Worm (Caenorhabditis elegans): ENCODE data around the gene F40F9.3.

The F40F9.3 gene

DNA sequence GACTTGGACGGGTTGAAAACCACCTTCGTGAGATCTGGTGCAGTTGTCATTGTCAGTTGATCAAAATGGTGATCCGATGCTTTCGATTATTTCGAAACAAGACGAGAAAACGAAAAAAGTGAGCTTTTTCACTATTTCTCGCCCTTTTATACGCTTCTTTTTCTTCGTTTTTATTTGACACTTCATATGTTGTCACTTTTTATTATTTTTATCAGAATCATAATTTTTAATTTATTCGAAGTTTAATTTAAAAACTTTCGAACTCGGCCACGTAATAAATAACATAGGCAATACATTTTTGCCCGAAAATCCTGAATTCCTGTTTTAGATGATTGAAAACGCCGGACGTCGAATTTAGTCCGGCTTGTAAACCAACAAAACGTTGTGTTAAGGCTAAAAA, 39.5 kb downstream of the F40F9.3 start, which contains the start of gene F58E6.5:
Gene F58E6.5, minus strand, starts transcription at position 101 of the 400 bp plus-strand sequence.
- TF ChIP-seq lsy-12 (tag; optimal IDR thresholded peaks at IDR 0.05) (no peak), nhr-67 (tag; optimal IDR thresholded peaks at IDR 0.05) (no peak), mdl-1 (tag; optimal IDR thresholded peaks at IDR 0.05) (no peak), egl-5 (tag; optimal IDR thresholded peaks at IDR 0.05) (no peak)

DNA sequence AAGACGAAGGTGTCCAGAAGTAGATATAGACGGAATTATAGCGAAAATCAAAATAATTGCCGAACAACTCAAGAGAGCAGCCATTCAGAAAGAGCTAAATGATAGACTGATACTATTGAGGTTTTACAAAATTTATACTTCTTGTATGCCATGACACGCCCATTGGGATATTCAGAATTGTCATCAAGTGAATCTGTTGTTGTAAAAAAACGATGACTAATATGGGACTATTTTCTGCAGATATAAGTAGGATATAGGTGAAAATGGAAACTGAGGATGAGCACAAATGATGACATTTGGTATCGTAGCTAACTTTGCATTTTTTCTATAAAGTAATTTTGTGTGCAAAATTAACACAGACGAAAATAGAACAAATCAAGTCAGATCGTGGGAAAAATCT, 40.7 kb downstream of the F40F9.3 start, which contains the start of gene F58E6.8:
Gene F58E6.8, minus strand, starts transcription at position 101 of the 400 bp plus-strand sequence.
- TF ChIP-seq hmg-11 (tag; optimal IDR thresholded peaks at IDR 0.05) (no peak), unc-62 (GFP tag; optimal IDR thresholded peaks at IDR 0.05) (no peak), mdl-1 (tag; optimal IDR thresholded peaks at IDR 0.05) (no peak), ama-1 (optimal IDR thresholded peaks at IDR 0.05) (no peak), lin-15B (tag; optimal IDR thresholded peaks at IDR 0.05) (no peak), snpc-4 (tag; optimal IDR thresholded peaks at IDR 0.05) (no peak), egl-5 (tag; optimal IDR thresholded peaks at IDR 0.05) (no peak), nfya-1 (tag; optimal IDR thresholded peaks at IDR 0.05; ENCODE audit: insufficient read depth) (no peak), R02D3.7 (tag; optimal IDR thresholded peaks at IDR 0.05) (no peak), lin-39 (tag; optimal IDR thresholded peaks at IDR 0.05) (no peak), eor-1 (tag; optimal IDR thresholded peaks at IDR 0.05) (no peak), nhr-237 (tag; optimal IDR thresholded peaks at IDR 0.05) (no peak), ztf-11 (tag; optimal IDR thresholded peaks at IDR 0.05) (no peak), aly-2 (tag; optimal IDR thresholded peaks at IDR 0.05) (no peak), pha-4 (tag; optimal IDR thresholded peaks at IDR 0.05) (no peak), nhr-43 (tag; optimal IDR thresholded peaks at IDR 0.05; ENCODE audit: poor library complexity, severe bottlenecking) (no peak), daf-12 (tag; optimal IDR thresholded peaks at IDR 0.05) (no peak), nhr-11 (tag; optimal IDR thresholded peaks at IDR 0.05) (no peak)

DNA sequence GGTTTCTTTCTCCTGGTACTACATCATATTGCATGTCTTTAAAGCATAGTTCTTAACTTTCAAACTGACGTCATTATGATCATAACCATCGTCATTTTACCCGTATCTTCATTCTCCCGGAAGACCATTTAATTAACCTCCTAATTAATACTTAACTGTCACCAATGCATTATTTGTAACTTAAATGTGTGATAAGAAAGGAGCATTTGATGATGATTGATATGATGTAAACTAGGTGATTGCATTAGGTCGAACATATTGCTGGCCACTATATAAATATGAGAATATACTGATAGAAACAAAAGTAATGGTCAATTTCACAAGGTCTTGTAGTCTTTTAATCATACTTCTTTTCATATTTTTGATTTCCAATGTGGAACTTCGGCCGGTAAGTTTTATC, 41.2 kb downstream of the F40F9.3 start, which contains the start of gene hrg-3:
Gene hrg-3, plus strand, starts transcription at position 227 of the 400 bp plus-strand sequence.
- no peak for TF ChIP-seq pqm-1 (tag; optimal IDR thresholded peaks at IDR 0.05)
- TF ChIP-seq egl-5 (tag; optimal IDR thresholded peaks at IDR 0.05) = no peak
- TF ChIP-seq fkh-2 (tag; optimal IDR thresholded peaks at IDR 0.05) = no peak
- no peak for TF ChIP-seq mml-1 (tag; optimal IDR thresholded peaks at IDR 0.05)
- peak; percentile 85 for TF ChIP-seq elt-2 (tag; optimal IDR thresholded peaks at IDR 0.05)
- TF ChIP-seq lin-15B (tag; optimal IDR thresholded peaks at IDR 0.05) = no peak

DNA sequence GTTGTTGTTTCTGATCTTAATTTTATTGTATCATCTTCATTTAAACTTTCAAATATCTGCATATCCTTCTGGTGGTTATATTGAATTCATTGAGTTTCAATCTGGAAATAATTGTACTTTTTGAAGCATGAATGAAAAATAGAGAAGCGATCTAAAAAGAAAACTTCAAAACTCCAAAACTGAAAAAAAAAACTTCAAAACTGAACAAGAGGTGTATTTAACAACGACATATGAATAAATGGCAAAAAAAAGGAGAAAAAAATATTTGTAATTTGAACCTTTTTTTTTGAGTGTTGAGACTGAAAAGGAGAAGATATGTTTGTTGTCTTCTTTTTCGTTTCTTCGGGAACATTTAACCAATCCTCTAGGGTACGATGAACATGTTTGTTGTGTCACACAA, 42.9 kb downstream of the F40F9.3 start, which contains the start of gene F58E6.11:
Gene F58E6.11, minus strand, starts transcription at position 101 of the 400 bp plus-strand sequence.
- TF ChIP-seq nhr-23 (tag; optimal IDR thresholded peaks at IDR 0.05) (no peak), nhr-76 (tag; optimal IDR thresholded peaks at IDR 0.05) (no peak), nhr-11 (tag; optimal IDR thresholded peaks at IDR 0.05) (no peak), unc-62 (GFP tag; optimal IDR thresholded peaks at IDR 0.05) (no peak), zag-1 (tag; optimal IDR thresholded peaks at IDR 0.05) (no peak), ceh-28 (tag; optimal IDR thresholded peaks at IDR 0.05) (no peak)

DNA sequence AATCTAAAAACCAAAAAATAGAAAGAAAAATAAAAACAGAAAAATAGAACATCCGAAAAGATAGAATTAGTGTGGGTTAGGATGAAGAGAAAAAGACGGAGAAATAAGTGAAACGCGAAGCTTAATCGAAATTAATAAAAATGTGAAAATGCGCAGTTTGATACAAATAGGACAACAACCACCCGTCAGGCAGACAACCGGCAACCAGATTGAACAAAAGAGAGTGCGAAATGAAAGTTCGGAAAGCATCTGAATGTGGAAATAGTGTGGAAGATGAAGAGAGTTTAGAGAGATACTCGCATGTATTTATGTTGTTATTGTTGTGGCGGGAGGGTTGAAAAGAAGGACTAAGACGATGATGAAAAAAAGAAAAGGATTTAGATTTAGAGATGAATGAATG, 43.4 kb downstream of the F40F9.3 start:
- TF ChIP-seq nhr-23 (tag; optimal IDR thresholded peaks at IDR 0.05) = peak; percentile 25
- no peak for TF ChIP-seq lin-15B (tag; optimal IDR thresholded peaks at IDR 0.05)

DNA sequence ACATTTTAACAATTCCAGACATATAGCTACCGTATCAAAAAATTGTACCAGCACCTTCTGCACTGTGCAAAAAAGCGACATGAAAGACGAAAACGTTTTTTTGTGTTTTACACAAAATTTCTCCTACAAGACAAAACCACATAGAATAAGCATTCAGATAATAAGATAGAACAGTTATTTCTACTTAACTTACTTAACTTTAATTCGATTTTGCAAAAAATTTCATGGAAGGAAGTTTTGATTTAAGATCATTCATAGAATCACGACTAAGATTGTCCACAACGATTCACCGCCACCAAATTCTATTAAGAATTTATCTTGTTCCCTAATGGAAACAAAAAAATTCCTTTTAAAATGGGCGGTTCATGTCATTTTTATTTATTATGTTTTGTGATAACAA, 48.8 kb downstream of the F40F9.3 start:
- no peak for TF ChIP-seq ceh-9 (tag; optimal IDR thresholded peaks at IDR 0.05)
- TF ChIP-seq elt-1 (tag; optimal IDR thresholded peaks at IDR 0.05) = no peak
- TF ChIP-seq pha-4 (tag; optimal IDR thresholded peaks at IDR 0.05) = no peak
- TF ChIP-seq snpc-4 (tag; optimal IDR thresholded peaks at IDR 0.05) = no peak
- TF ChIP-seq sea-2 (GFP tag; optimal IDR thresholded peaks at IDR 0.05) = no peak
- no peak for TF ChIP-seq R02D3.7 (tag; optimal IDR thresholded peaks at IDR 0.05)
- TF ChIP-seq tbx-2 (tag; optimal IDR thresholded peaks at IDR 0.05) = no peak
- TF ChIP-seq unc-62 (GFP tag; optimal IDR thresholded peaks at IDR 0.05) = no peak
- no peak for TF ChIP-seq eor-1 (tag; optimal IDR thresholded peaks at IDR 0.05)
- TF ChIP-seq mdl-1 (tag; optimal IDR thresholded peaks at IDR 0.05) = no peak
